Worm (Caenorhabditis elegans) whole organism, midembryonic: Measurements from ENCODE around the gene dpf-4.

Source experiments
- cog-1 ChIP-seq: sonication (generic microtip); optimal IDR thresholded peaks from 2 replicates; lab custom pipeline; 2016; ENCODE audit warnings: missing genetic modification characterization, missing compliant biosample characterization
- ztf-23 ChIP-seq: fragments of 200-800 bp; sonication (Bioruptor generic); IDR thresholded peaks from 2 replicates; pipeline ENCODE4 v1.3.6; 2022; ENCODE audit warnings: missing genetic modification reagents, missing genetic modification characterization, missing compliant biosample characterization

ce11 chrIII:5828065-5828464, 31.0 kb upstream of the dpf-4 start:
- no peak for TF ChIP-seq ztf-23
- no peak for TF ChIP-seq cog-1 (tag; lab: Kevin White, UChicago)
